Fruit fly (Drosophila melanogaster) whole organism, embryonic: ENCODE measurements around the gene lama.
A peak's percentile ranks its signal among the peaks of the same experiment; 100 is the strongest.

Source experiments
- Ada2b ChIP-seq: fragments of 200-800 bp; sonication (Bioruptor generic); IDR thresholded peaks from 2 replicates; pipeline ENCODE4 v1.3.6; 2022; ENCODE audit warnings: missing biosample characterization, missing genetic modification characterization
- Asciz ChIP-seq: fragments of 200-800 bp; sonication (Bioruptor generic); optimal IDR thresholded peaks from 2 replicates; lab custom pipeline; 2017; ENCODE audit warnings: missing biosample characterization, mild to moderate bottlenecking, missing genetic modification characterization, missing genetic modification reagents
- Atf6 ChIP-seq: fragments of 200-800 bp; sonication (Bioruptor generic); IDR thresholded peaks from 2 replicates; pipeline ENCODE4 v1.3.6; 2022; ENCODE audit warnings: missing biosample characterization, missing genetic modification characterization
- CG10147 ChIP-seq: fragments of 200-800 bp; sonication (Bioruptor generic); optimal IDR thresholded peaks from 2 replicates; lab custom pipeline; 2019; ENCODE audit warnings: missing biosample characterization, mild to moderate bottlenecking, missing genetic modification characterization, moderate library complexity
- CG11093 ChIP-seq: fragments of 200-800 bp; sonication (Bioruptor generic); IDR thresholded peaks from 3 replicates; pipeline ENCODE4 v1.3.6; 2022; ENCODE audit warnings: missing biosample characterization, missing genetic modification characterization
- CG13424 ChIP-seq: fragments of 200-800 bp; sonication (Bioruptor generic); optimal IDR thresholded peaks from 2 replicates; lab custom pipeline; 2019; ENCODE audit warnings: missing biosample characterization, mild to moderate bottlenecking, missing genetic modification characterization, moderate library complexity
- CG13624 ChIP-seq: fragments of 200-800 bp; sonication (Bioruptor generic); optimal IDR thresholded peaks from 2 replicates; lab custom pipeline; 2016; ENCODE audit warnings: missing biosample characterization, missing genetic modification characterization
- CG14014 ChIP-seq: fragments of 200-800 bp; sonication (Bioruptor generic); IDR thresholded peaks from 2 replicates; pipeline ENCODE4 v1.3.6; 2022; ENCODE audit warnings: missing biosample characterization, missing genetic modification characterization
- CG14441 ChIP-seq: fragments of 200-800 bp; sonication (Bioruptor generic); IDR thresholded peaks from 2 replicates; pipeline ENCODE4 v1.3.6; 2022; ENCODE audit warnings: missing biosample characterization, missing genetic modification characterization
- CG14710 ChIP-seq: fragments of 200-800 bp; sonication (Bioruptor generic); optimal IDR thresholded peaks from 3 replicates; lab custom pipeline; 2019; ENCODE audit warnings: missing biosample characterization, mild to moderate bottlenecking, missing genetic modification characterization, moderate library complexity
- CG15514 ChIP-seq: fragments of 200-800 bp; sonication (Bioruptor generic); optimal IDR thresholded peaks from 3 replicates; lab custom pipeline; 2017; ENCODE audit warnings: missing biosample characterization, missing genetic modification characterization, mild to moderate bottlenecking, moderate library complexity, missing genetic modification reagents
- CG17359 ChIP-seq: fragments of 200-800 bp; sonication (Bioruptor generic); optimal IDR thresholded peaks from 3 replicates; lab custom pipeline; 2018; ENCODE audit warnings: missing biosample characterization, mild to moderate bottlenecking, missing genetic modification characterization, moderate library complexity
- CG18599 ChIP-seq: fragments of 200-800 bp; sonication (Bioruptor generic); optimal IDR thresholded peaks from 3 replicates; lab custom pipeline; 2017; ENCODE audit warnings: missing biosample characterization, missing genetic modification characterization, mild to moderate bottlenecking, moderate library complexity, missing genetic modification reagents
- CG31388 ChIP-seq: fragments of 200-800 bp; sonication (Bioruptor generic); optimal IDR thresholded peaks from 2 replicates; lab custom pipeline; 2016; ENCODE audit warnings: missing biosample characterization, missing genetic modification characterization
- CG33557 ChIP-seq: fragments of 200-800 bp; sonication (Bioruptor generic); optimal IDR thresholded peaks from 2 replicates; lab custom pipeline; 2019; ENCODE audit warnings: missing biosample characterization, mild to moderate bottlenecking, missing genetic modification characterization, moderate library complexity
- CG6791 ChIP-seq: fragments of 200-800 bp; sonication (Bioruptor generic); IDR thresholded peaks from 3 replicates; pipeline ENCODE4 v1.3.6; 2022; ENCODE audit warnings: missing biosample characterization, missing genetic modification characterization; ENCODE audit not compliant: partially characterized antibody
- CG7839 ChIP-seq: fragments of 200-800 bp; sonication (Bioruptor generic); optimal IDR thresholded peaks from 3 replicates; lab custom pipeline; 2018; ENCODE audit warnings: missing biosample characterization, mild to moderate bottlenecking, missing genetic modification characterization, moderate library complexity
- CoRest ChIP-seq: fragments of 200-800 bp; sonication (Bioruptor generic); optimal IDR thresholded peaks from 3 replicates; lab custom pipeline; 2018; ENCODE audit warnings: missing biosample characterization, mild to moderate bottlenecking, missing genetic modification characterization, moderate library complexity
- Deaf1 ChIP-seq: fragments of 200-800 bp; optimal IDR thresholded peaks from 3 replicates; lab custom pipeline; 2019; ENCODE audit warnings: missing biosample characterization, mild to moderate bottlenecking, missing genetic modification characterization, moderate library complexity
- GATAe ChIP-seq: fragments of 200-800 bp; sonication (Bioruptor generic); conservative IDR thresholded peaks from 2 replicates; pipeline ENCODE4 v1.3.6; 2022; ENCODE audit warnings: missing biosample characterization, missing genetic modification characterization
- HmgD ChIP-seq: fragments of 200-800 bp; sonication (Bioruptor generic); optimal IDR thresholded peaks from 3 replicates; lab custom pipeline; 2016; ENCODE audit warnings: missing biosample characterization, missing genetic modification characterization
- Hr51 ChIP-seq, 2 experiments: fragments of 200-800 bp; sonication (Bioruptor generic); optimal IDR thresholded peaks; 2 replicates in 1 of 2; 3 replicates in 1 of 2; lab custom pipeline; 2016 to 2018; ENCODE audit warnings: missing biosample characterization in 2 of 2, missing genetic modification characterization in 2 of 2, mild to moderate bottlenecking in 1 of 2, moderate library complexity in 1 of 2
- Lim3 ChIP-seq: fragments of 200-800 bp; sonication (Bioruptor generic); IDR thresholded peaks from 2 replicates; pipeline ENCODE4 v1.3.6; 2022; ENCODE audit warnings: missing biosample characterization, missing genetic modification characterization
- Meics ChIP-seq: fragments of 200-800 bp; sonication (Bioruptor generic); optimal IDR thresholded peaks from 2 replicates; lab custom pipeline; 2017; ENCODE audit warnings: missing biosample characterization, mild to moderate bottlenecking, missing genetic modification characterization
- Mrtf ChIP-seq: fragments of 200-800 bp; sonication (Bioruptor generic); IDR thresholded peaks from 3 replicates; pipeline ENCODE4 v1.3.6; 2022; ENCODE audit warnings: missing biosample characterization, missing genetic modification characterization
- NC2α ChIP-seq: fragments of 200-800 bp; sonication (Bioruptor generic); optimal IDR thresholded peaks from 2 replicates; lab custom pipeline; 2016; ENCODE audit warnings: missing biosample characterization, missing genetic modification characterization
- Nf-YC ChIP-seq: fragments of 200-800 bp; optimal IDR thresholded peaks from 3 replicates; lab custom pipeline; 2019; ENCODE audit warnings: missing biosample characterization, mild to moderate bottlenecking, missing genetic modification characterization, moderate library complexity
- Rfx ChIP-seq: fragments of 200-800 bp; sonication (Bioruptor generic); IDR thresholded peaks from 2 replicates; pipeline ENCODE4 v1.3.6; 2022; ENCODE audit warnings: missing biosample characterization, missing genetic modification characterization
- Sin3A ChIP-seq: fragments of >200 bp; optimal IDR thresholded peaks from 2 replicates; lab custom pipeline; 2018
- Sox102F ChIP-seq: fragments of 200-800 bp; sonication (Bioruptor generic); optimal IDR thresholded peaks from 2 replicates; lab custom pipeline; 2018; ENCODE audit warnings: missing biosample characterization, mild to moderate bottlenecking, missing genetic modification characterization, moderate library complexity
- Xrp1 ChIP-seq: fragments of 200-800 bp; sonication (Bioruptor generic); IDR thresholded peaks from 2 replicates; pipeline ENCODE4 v1.3.6; 2022; ENCODE audit warnings: missing biosample characterization, missing genetic modification characterization
- YL-1 ChIP-seq: fragments of 200-800 bp; sonication (Bioruptor generic); optimal IDR thresholded peaks from 3 replicates; lab custom pipeline; 2017; ENCODE audit warnings: missing biosample characterization, mild to moderate bottlenecking, missing genetic modification characterization
- ab ChIP-seq: fragments of 200-800 bp; sonication (Bioruptor generic); optimal IDR thresholded peaks from 2 replicates; lab custom pipeline; 2016; ENCODE audit warnings: missing biosample characterization, missing genetic modification characterization
- caup ChIP-seq: fragments of 200-800 bp; sonication (Bioruptor generic); optimal IDR thresholded peaks from 3 replicates; lab custom pipeline; 2017; ENCODE audit warnings: missing biosample characterization, mild to moderate bottlenecking, missing genetic modification characterization, moderate library complexity; ENCODE audit not compliant: severe bottlenecking
- fd96Cb ChIP-seq: fragments of 200-800 bp; sonication (Bioruptor generic); optimal IDR thresholded peaks from 2 replicates; lab custom pipeline; 2018; ENCODE audit warnings: missing biosample characterization, mild to moderate bottlenecking, missing genetic modification characterization, moderate library complexity
- kay ChIP-seq: fragments of 200-800 bp; sonication (Bioruptor generic); optimal IDR thresholded peaks from 2 replicates; lab custom pipeline; 2016; ENCODE audit warnings: missing biosample characterization, missing genetic modification characterization
- knrl ChIP-seq: fragments of 200-800 bp; sonication (Bioruptor generic); IDR thresholded peaks from 3 replicates; pipeline ENCODE4 v1.3.6; 2022; ENCODE audit warnings: missing biosample characterization, missing genetic modification characterization; ENCODE audit not compliant: partially characterized antibody
- lilli ChIP-seq: fragments of 200-800 bp; sonication (Bioruptor generic); optimal IDR thresholded peaks from 3 replicates; lab custom pipeline; 2016; ENCODE audit warnings: missing biosample characterization, missing genetic modification characterization
- lmd ChIP-seq: fragments of 200-800 bp; sonication (Bioruptor generic); IDR thresholded peaks from 2 replicates; pipeline ENCODE4 v1.3.6; 2022; ENCODE audit warnings: missing biosample characterization, missing genetic modification characterization
- mam ChIP-seq: fragments of 200-800 bp; sonication (Bioruptor generic); optimal IDR thresholded peaks from 3 replicates; lab custom pipeline; 2016; ENCODE audit warnings: missing biosample characterization, missing genetic modification characterization
- mirr ChIP-seq: fragments of 200-800 bp; sonication (Bioruptor generic); optimal IDR thresholded peaks from 3 replicates; lab custom pipeline; 2018; ENCODE audit warnings: missing biosample characterization, mild to moderate bottlenecking, missing genetic modification characterization
- phol ChIP-seq: fragments of 200-800 bp; sonication (Bioruptor generic); optimal IDR thresholded peaks from 3 replicates; lab custom pipeline; 2018; ENCODE audit warnings: missing biosample characterization, mild to moderate bottlenecking, missing genetic modification characterization, moderate library complexity
- prd ChIP-seq, 3 experiments: fragments of >200 bp in 2 of 3; fragments of 200-800 bp in 1 of 3; sonication (Bioruptor generic) in 1 of 3; optimal IDR thresholded peaks in 2 of 3; IDR thresholded peaks in 1 of 3; 2 replicates in 2 of 3; 3 replicates in 1 of 3; pipeline versions ENCODE4 v1.3.6 to Lab custom; 2017 to 2022; ENCODE audit warnings: missing biosample characterization in 1 of 3, missing genetic modification characterization in 1 of 3
- pum ChIP-seq: fragments of 200-800 bp; sonication (Bioruptor generic); optimal IDR thresholded peaks from 2 replicates; lab custom pipeline; 2016; ENCODE audit warnings: missing biosample characterization, missing genetic modification characterization
- pzg ChIP-seq: fragments of 200-800 bp; sonication (Bioruptor generic); optimal IDR thresholded peaks from 3 replicates; lab custom pipeline; 2018; ENCODE audit warnings: missing biosample characterization, mild to moderate bottlenecking, missing genetic modification characterization, moderate library complexity
- row ChIP-seq: fragments of 200-800 bp; sonication (Bioruptor generic); IDR thresholded peaks from 3 replicates; pipeline ENCODE4 v1.3.6; 2022; ENCODE audit warnings: missing biosample characterization, missing genetic modification characterization
- sug ChIP-seq: fragments of 200-800 bp; optimal IDR thresholded peaks from 2 replicates; lab custom pipeline; 2019; ENCODE audit warnings: missing biosample characterization, mild to moderate bottlenecking, missing genetic modification characterization, moderate library complexity
- tll ChIP-seq, 2 experiments: fragments of 200-800 bp in 1 of 2; fragments of >200 bp in 1 of 2; sonication (Bioruptor generic) in 1 of 2; optimal IDR thresholded peaks; 2 replicates each; lab custom pipeline; 2017 to 2019; ENCODE audit warnings: missing biosample characterization in 2 of 2, missing genetic modification characterization in 2 of 2, mild to moderate bottlenecking in 1 of 2, moderate library complexity in 1 of 2
- tx ChIP-seq: fragments of 200-800 bp; sonication (Bioruptor generic); optimal IDR thresholded peaks from 2 replicates; lab custom pipeline; 2016; ENCODE audit warnings: missing biosample characterization, missing genetic modification characterization

The lama gene

DNA sequence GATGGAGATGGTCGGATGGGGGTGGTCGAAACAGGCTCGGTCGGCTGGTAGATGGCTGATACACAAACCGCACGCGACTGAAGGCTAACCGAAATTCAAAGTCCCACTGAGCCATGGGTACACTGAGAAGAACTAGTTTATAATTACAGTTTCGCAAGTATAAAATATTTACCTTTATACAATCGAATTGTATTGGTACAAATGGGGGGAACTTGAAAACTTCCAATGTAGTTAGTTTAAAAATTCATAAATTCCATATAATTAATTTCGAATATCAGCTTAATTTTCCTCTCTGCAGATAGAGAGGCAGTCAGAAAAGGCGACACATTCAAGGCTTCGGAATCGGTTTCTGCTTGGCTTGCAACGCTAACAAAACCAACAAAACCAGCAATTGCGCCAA is 58.5 kb downstream of the lama start (continued):
- peak; percentile 28 for TF ChIP-seq Meics (GFP tag; lab: Kevin White, UChicago)
- 0 out of 2 replicates have a peak, but pooled peaks have one; percentile 26 for TF ChIP-seq Xrp1 (GFP tag; lab: Robert Waterston, UW)
- peak; percentile 14 for TF ChIP-seq phol (tag; lab: Kevin White, UChicago)
- TF ChIP-seq Asciz = no peak
- no peak for TF ChIP-seq pum (GFP tag; lab: Kevin White, UChicago)
- peak; percentile 13 for TF ChIP-seq CG10147 (GFP tag; lab: Kevin White, UChicago)
- TF ChIP-seq CG17359 = peak; percentile 11
- TF ChIP-seq YL-1 (GFP tag; lab: Kevin White, UChicago) = no peak
- 0 out of 2 replicates have a peak, but pooled peaks have one; percentile 18 for TF ChIP-seq lmd (GFP tag; lab: Robert Waterston, UW)
- TF ChIP-seq Nf-YC (tag; lab: Kevin White, UChicago) = no peak
- TF ChIP-seq Ada2b (GFP tag; lab: Robert Waterston, UW) = no peak; the same call in 1 of the 2 replicates
- TF ChIP-seq ab = no peak
- peak; percentile 5 for TF ChIP-seq CG13624 (GFP tag; lab: Kevin White, UChicago)
- TF ChIP-seq NC2α = no peak
- TF ChIP-seq mirr (GFP tag; lab: Kevin White, UChicago) = no peak
- TF ChIP-seq Hr51 (GFP tag; optimal IDR thresholded peaks at IDR 0.05; lab: Kevin White, UChicago) = peak in 1 of 2 experiments; percentile 45
- peak; percentile 19 for TF ChIP-seq CG15514 (GFP tag; lab: Kevin White, UChicago)
- TF ChIP-seq CG11093 (GFP tag; lab: Robert Waterston, UW) = no peak
- TF ChIP-seq Sox102F = peak; percentile 37
- peak; percentile 39 for TF ChIP-seq CG13424 (tag; lab: Kevin White, UChicago)
- TF ChIP-seq CG14710 (tag; lab: Kevin White, UChicago) = no peak
- no peak for TF ChIP-seq tll (GFP tag; optimal IDR thresholded peaks at IDR 0.05; lab: Kevin White, UChicago)
- peak; percentile 48; the same call in 1 of the 2 replicates for TF ChIP-seq Atf6
- peak; percentile 1 for TF ChIP-seq Deaf1 (tag; lab: Kevin White, UChicago)
- peak; percentile 32 for TF ChIP-seq CG7839 (tag; lab: Kevin White, UChicago)
- no peak for TF ChIP-seq CG33557 (GFP tag; lab: Kevin White, UChicago)
- no peak for TF ChIP-seq prd (optimal IDR thresholded peaks at IDR 0.05; lab: Kevin White, UChicago)
- peak; percentile 43; the same call in 1 of the 3 replicates for TF ChIP-seq prd (GFP tag; IDR thresholded peaks at IDR 0.05; lab: Robert Waterston, UW)
- TF ChIP-seq Sin3A (lab: Kevin White, UChicago) = no peak
- TF ChIP-seq Rfx (GFP tag; lab: Robert Waterston, UW) = peak; percentile 44; the same call in 1 of the 2 replicates
- TF ChIP-seq lilli (GFP tag; lab: Kevin White, UChicago) = peak; percentile 1
- peak; percentile 4 for TF ChIP-seq mam (GFP tag; lab: Kevin White, UChicago)
- TF ChIP-seq CG31388 (GFP tag; lab: Kevin White, UChicago) = no peak
- TF ChIP-seq row (GFP tag; lab: Robert Waterston, UW) = peak; percentile 56
- no peak for TF ChIP-seq Mrtf (GFP tag; lab: Robert Waterston, UW)
- no peak for TF ChIP-seq CG14441 (GFP tag; lab: Robert Waterston, UW)
- TF ChIP-seq sug (tag; lab: Kevin White, UChicago) = peak; percentile 5
- TF ChIP-seq kay (GFP tag; lab: Kevin White, UChicago) = no peak
- TF ChIP-seq CoRest (tag; lab: Kevin White, UChicago) = peak; percentile 29
- no peak for TF ChIP-seq Lim3 (GFP tag; lab: Robert Waterston, UW)
- TF ChIP-seq CG14014 (GFP tag; lab: Robert Waterston, UW) = 0 out of 2 replicates have a peak, but pooled peaks have one; percentile 21
- TF ChIP-seq tx = no peak
- TF ChIP-seq HmgD (GFP tag; lab: Kevin White, UChicago) = no peak
- no peak for TF ChIP-seq knrl
- TF ChIP-seq GATAe (GFP tag; lab: Robert Waterston, UW) = no peak
- peak; percentile 77 for TF ChIP-seq CG18599 (GFP tag; lab: Kevin White, UChicago)
- TF ChIP-seq caup (GFP tag; lab: Kevin White, UChicago) = peak; percentile 22
- no peak for TF ChIP-seq CG6791 (GFP tag; lab: Robert Waterston, UW)
- no peak for TF ChIP-seq pzg (GFP tag; lab: Kevin White, UChicago)
- no peak for TF ChIP-seq fd96Cb (tag; lab: Kevin White, UChicago)
